Worm (Caenorhabditis elegans): ENCODE results near the gene fbxb-63.

Gene fbxb-63

ce11 chrV:19297510-19297909 is 6.0 kb downstream of the fbxb-63 start, which contains the start of gene fbxb-60:
Gene fbxb-60 (plus strand): TSS chrV:19297810.
- TF ChIP-seq lin-14 (GFP tag; optimal IDR thresholded peaks at IDR 0.05) (no peak), hlh-4 (tag; optimal IDR thresholded peaks at IDR 0.05) (no peak), grh-1 (GFP tag; IDR thresholded peaks at IDR 0.05) (no peak), xbp-1 (tag; optimal IDR thresholded peaks at IDR 0.05) (no peak), nhr-77 (tag; optimal IDR thresholded peaks at IDR 0.05) (no peak), ces-1 (GFP tag; optimal IDR thresholded peaks at IDR 0.05) (no peak), lin-35 (GFP tag; optimal IDR thresholded peaks at IDR 0.05) (no peak), mdl-1 (tag; optimal IDR thresholded peaks at IDR 0.05) (no peak), ceh-8 (GFP tag; optimal IDR thresholded peaks at IDR 0.05) (no peak), C34B4.2 (tag; optimal IDR thresholded peaks at IDR 0.05) (no peak), lin-13 (GFP tag; optimal IDR thresholded peaks at IDR 0.05) (no peak), jun-1 (tag; optimal IDR thresholded peaks at IDR 0.05) (no peak), vab-15 (tag; optimal IDR thresholded peaks at IDR 0.05) (no peak), rnt-1 (tag; optimal IDR thresholded peaks at IDR 0.05) (no peak), isw-1 (GFP tag; IDR thresholded peaks at IDR 0.05) (no peak), nhr-28 (tag; optimal IDR thresholded peaks at IDR 0.05) (no peak), unc-86 (tag; optimal IDR thresholded peaks at IDR 0.05) (no peak), Y116A8C.19 (tag; optimal IDR thresholded peaks at IDR 0.05; ENCODE audit: borderline replicate concordance) (no peak), fkh-10 (GFP tag; optimal IDR thresholded peaks at IDR 0.05) (no peak)

- TF ChIP-seq tlp-1 (tag; optimal IDR thresholded peaks at IDR 0.05) (no peak), grh-1 (GFP tag; IDR thresholded peaks at IDR 0.05) (no peak), fkh-10 (GFP tag; optimal IDR thresholded peaks at IDR 0.05) (no peak), zag-1 (tag; optimal IDR thresholded peaks at IDR 0.05) (no peak), pag-3 (tag; optimal IDR thresholded peaks at IDR 0.05; ENCODE audit: borderline replicate concordance, insufficient read depth) (no peak), aha-1 (tag; optimal IDR thresholded peaks at IDR 0.05) (no peak), hpl-2 (GFP tag; optimal IDR thresholded peaks at IDR 0.05) (no peak), ceh-63 (GFP tag; optimal IDR thresholded peaks at IDR 0.05) (no peak)
Observed at ce11 chrV:19296723-19297122, 6.8 kb downstream of the fbxb-63 start, which contains the start of gene F55C9.6. Gene F55C9.6 (minus strand): TSS chrV:19296823.

ce11 chrV:19293025-19293424 is 10.5 kb downstream of the fbxb-63 start, which contains the start of gene F55C9.5:
Gene F55C9.5 (minus strand): TSS chrV:19293125.
- no peak for TF ChIP-seq mdl-1 (tag; optimal IDR thresholded peaks at IDR 0.05)
- no peak for TF ChIP-seq skn-1 (tag; optimal IDR thresholded peaks at IDR 0.05)
- TF ChIP-seq mab-9 (GFP tag; IDR thresholded peaks at IDR 0.05) = no peak
- no peak for TF ChIP-seq vab-15 (tag; optimal IDR thresholded peaks at IDR 0.05)
- no peak for TF ChIP-seq swsn-7 (tag; optimal IDR thresholded peaks at IDR 0.05)
- TF ChIP-seq Y116A8C.19 (tag; optimal IDR thresholded peaks at IDR 0.05; ENCODE audit: borderline replicate concordance) = no peak
- no peak for TF ChIP-seq zag-1 (tag; optimal IDR thresholded peaks at IDR 0.05)
- no peak for TF ChIP-seq lin-39 (tag; optimal IDR thresholded peaks at IDR 0.05)
- TF ChIP-seq unc-30 (tag; optimal IDR thresholded peaks at IDR 0.05) = no peak
- TF ChIP-seq snu-23 (GFP tag; optimal IDR thresholded peaks at IDR 0.05) = no peak
- no peak for TF ChIP-seq ceh-8 (GFP tag; optimal IDR thresholded peaks at IDR 0.05)
- TF ChIP-seq alr-1 (tag; optimal IDR thresholded peaks at IDR 0.05; ENCODE audit: borderline replicate concordance) = no peak
- TF ChIP-seq egl-27 (tag; optimal IDR thresholded peaks at IDR 0.05) = no peak
- TF ChIP-seq pag-3 (tag; optimal IDR thresholded peaks at IDR 0.05; ENCODE audit: borderline replicate concordance, insufficient read depth) = no peak
- no peak for TF ChIP-seq egl-13 (tag; optimal IDR thresholded peaks at IDR 0.05)
- no peak for TF ChIP-seq fkh-10 (GFP tag; optimal IDR thresholded peaks at IDR 0.05)
- TF ChIP-seq lin-14 (GFP tag; optimal IDR thresholded peaks at IDR 0.05) = no peak
- TF ChIP-seq sup-37 (GFP tag; optimal IDR thresholded peaks at IDR 0.05) = no peak
- TF ChIP-seq sptf-1 (tag; optimal IDR thresholded peaks at IDR 0.05) = no peak
- no peak for TF ChIP-seq unc-130 (tag; optimal IDR thresholded peaks at IDR 0.05)

Data from whole organism, L1 larva.